Worm (Caenorhabditis elegans) whole organism, midembryonic: ENCODE measurements around the gene hrg-10.

Experiments used
- cog-1 ChIP-seq: sonication (generic microtip); optimal IDR thresholded peaks from 2 replicates; lab custom pipeline; 2016; ENCODE audit warnings: missing genetic modification characterization, missing compliant biosample characterization
- flt-1 ChIP-seq: fragments of 200-800 bp; sonication (Bioruptor generic); IDR thresholded peaks from 2 replicates; pipeline ENCODE4 v1.3.6; 2022; ENCODE audit warnings: missing genetic modification characterization, missing compliant biosample characterization
- klf-2 ChIP-seq: fragments of 200-800 bp; sonication (Bioruptor generic); conservative IDR thresholded peaks from 2 replicates; pipeline ENCODE4 v1.3.6; 2022; ENCODE audit warnings: missing genetic modification reagents, missing genetic modification characterization, missing compliant biosample characterization
- ztf-23 ChIP-seq: fragments of 200-800 bp; sonication (Bioruptor generic); IDR thresholded peaks from 2 replicates; pipeline ENCODE4 v1.3.6; 2022; ENCODE audit warnings: missing genetic modification reagents, missing genetic modification characterization, missing compliant biosample characterization
- ztf-29 ChIP-seq: fragments of 200-800 bp; sonication (Bioruptor generic); IDR thresholded peaks from 2 replicates; pipeline ENCODE4 v1.3.6; 2022; ENCODE audit warnings: missing genetic modification reagents, missing genetic modification characterization, missing compliant biosample characterization

- TF ChIP-seq flt-1 (GFP tag; lab: Robert Waterston, UW) (no peak), ztf-29 (no peak), cog-1 (no peak), ztf-23 (GFP tag; lab: Robert Waterston, UW) (no peak), klf-2 (GFP tag; lab: Robert Waterston, UW) (no peak)
Observed at ce11 chrV:19001016-19001415, 43.9 kb upstream of the hrg-10 start, which contains the start of gene Y39B6A.34.
